Fruit fly (Drosophila melanogaster) whole organism, pupa: ENCODE data around the gene Fum2.

Experiments used
- CG10348 ChIP-seq: fragments of 200-800 bp; sonication (Bioruptor generic); IDR thresholded peaks from 2 replicates; pipeline ENCODE4 v1.3.6; 2022; ENCODE audit warnings: missing biosample characterization, missing genetic modification characterization
- CG12605 ChIP-seq: fragments of 200-800 bp; sonication (Bioruptor generic); IDR thresholded peaks from 2 replicates; pipeline ENCODE4 v1.3.6; 2022; ENCODE audit warnings: missing biosample characterization, missing genetic modification characterization
- CG13204 ChIP-seq: fragments of 200-800 bp; sonication (Bioruptor generic); optimal IDR thresholded peaks from 2 replicates; lab custom pipeline; 2018; ENCODE audit warnings: missing biosample characterization, mild to moderate bottlenecking, missing genetic modification characterization, moderate library complexity
- CG14655 ChIP-seq: fragments of 200-800 bp; sonication (Bioruptor generic); optimal IDR thresholded peaks from 3 replicates; lab custom pipeline; 2017; ENCODE audit warnings: mild to moderate bottlenecking, missing biosample characterization, missing genetic modification reagents, missing genetic modification characterization
- CG15710 ChIP-seq: fragments of 200-800 bp; sonication (Bioruptor generic); optimal IDR thresholded peaks from 2 replicates; lab custom pipeline; 2018; ENCODE audit warnings: missing biosample characterization, mild to moderate bottlenecking, missing genetic modification characterization, moderate library complexity
- CG17806 ChIP-seq: fragments of 200-800 bp; sonication (Bioruptor generic); optimal IDR thresholded peaks from 2 replicates; lab custom pipeline; 2018; ENCODE audit warnings: missing biosample characterization, mild to moderate bottlenecking, missing genetic modification characterization, moderate library complexity
- CG32121 ChIP-seq: fragments of 200-800 bp; sonication (Bioruptor generic); IDR thresholded peaks from 2 replicates; pipeline ENCODE4 v1.3.6; 2022; ENCODE audit warnings: missing biosample characterization, missing genetic modification characterization
- CG34367 ChIP-seq: fragments of 200-800 bp; sonication (Bioruptor generic); optimal IDR thresholded peaks from 2 replicates; lab custom pipeline; 2018; ENCODE audit warnings: missing biosample characterization, mild to moderate bottlenecking, missing genetic modification characterization
- CG4496 ChIP-seq: fragments of 200-800 bp; sonication (Bioruptor generic); IDR thresholded peaks from 3 replicates; pipeline ENCODE4 v1.3.6; 2022; ENCODE audit warnings: missing biosample characterization, missing genetic modification characterization
- CG8159 ChIP-seq: fragments of 200-800 bp; sonication (Bioruptor generic); optimal IDR thresholded peaks from 3 replicates; lab custom pipeline; 2018; ENCODE audit warnings: missing biosample characterization, mild to moderate bottlenecking, missing genetic modification characterization, moderate library complexity
- CG8301 ChIP-seq: fragments of 200-800 bp; sonication (Bioruptor generic); optimal IDR thresholded peaks from 2 replicates; lab custom pipeline; 2018; ENCODE audit warnings: missing biosample characterization, mild to moderate bottlenecking, missing genetic modification characterization
- CG9948 ChIP-seq: fragments of 200-800 bp; sonication (Bioruptor generic); optimal IDR thresholded peaks from 2 replicates; lab custom pipeline; 2018; ENCODE audit warnings: missing biosample characterization, mild to moderate bottlenecking, missing genetic modification characterization, moderate library complexity
- D1 ChIP-seq: fragments of 200-800 bp; sonication (Bioruptor generic); optimal IDR thresholded peaks from 2 replicates; lab custom pipeline; 2018; ENCODE audit warnings: missing biosample characterization, mild to moderate bottlenecking, missing genetic modification characterization, moderate library complexity
- EcR ChIP-seq: fragments of 200-800 bp; sonication (Bioruptor generic); optimal IDR thresholded peaks from 3 replicates; lab custom pipeline; 2019; ENCODE audit warnings: missing biosample characterization, missing genetic modification characterization, mild to moderate bottlenecking, moderate library complexity, missing genetic modification reagents
- Ets98B ChIP-seq: fragments of 200-800 bp; sonication (Bioruptor generic); IDR thresholded peaks from 2 replicates; pipeline ENCODE4 v1.3.6; 2022; ENCODE audit warnings: missing biosample characterization, missing genetic modification characterization
- Pif1A ChIP-seq: fragments of 200-800 bp; sonication (Bioruptor generic); optimal IDR thresholded peaks from 3 replicates; lab custom pipeline; 2016; ENCODE audit warnings: missing biosample characterization, missing genetic modification characterization
- Pif1B ChIP-seq: fragments of 200-800 bp; sonication (Bioruptor generic); optimal IDR thresholded peaks from 3 replicates; lab custom pipeline; 2016; ENCODE audit warnings: missing biosample characterization, missing genetic modification characterization
- Snoo ChIP-seq: fragments of 200-800 bp; sonication (Bioruptor generic); optimal IDR thresholded peaks from 3 replicates; lab custom pipeline; 2017; ENCODE audit warnings: missing biosample characterization, mild to moderate bottlenecking, missing genetic modification characterization, inconsistent platforms
- fd96Ca ChIP-seq: fragments of 200-800 bp; sonication (Bioruptor generic); IDR thresholded peaks from 3 replicates; pipeline ENCODE4 v1.3.6; 2022; ENCODE audit warnings: missing biosample characterization, missing genetic modification characterization
- gl ChIP-seq: fragments of 200-800 bp; sonication (Bioruptor generic); optimal IDR thresholded peaks from 2 replicates; lab custom pipeline; 2018; ENCODE audit warnings: missing biosample characterization, mild to moderate bottlenecking, missing genetic modification characterization
- rn ChIP-seq: fragments of 200-800 bp; sonication (Bioruptor generic); IDR thresholded peaks from 2 replicates; pipeline ENCODE4 v1.3.6; 2022; ENCODE audit warnings: missing biosample characterization, missing genetic modification characterization

Gene Fum2

dm6 chrX:6679502-6679810 lies 2.1 kb upstream of the Fum2 start:
- TF ChIP-seq EcR (peak; percentile 43), CG32121 (no peak), CG4496 (no peak)

dm6 chrX:6683635-6684499 lies 2.3 kb downstream of the Fum2 start, which contains the start of gene Pink1:
TSS of gene Pink1 (plus strand) at chrX:6683798.
- TF ChIP-seq Snoo (tag; lab: Kevin White, UChicago) (no peak), fd96Ca (GFP tag; lab: Robert Waterston, UW) (no peak), gl (tag; lab: Kevin White, UChicago) (no peak), CG8159 (no peak), Pif1A (GFP tag; lab: Kevin White, UChicago) (no peak), rn (GFP tag; lab: Robert Waterston, UW) (no peak), Ets98B (GFP tag; lab: Robert Waterston, UW) (no peak), CG32121 (no peak)

- TF ChIP-seq CG34367 (tag; lab: Kevin White, UChicago) (no peak), EcR (peak; percentile 43)
Observed at dm6 chrX:6687267-6687666, 5.7 kb downstream of the Fum2 start, which contains the start of gene CG44303. TSS of gene CG44303 (minus strand) at chrX:6687420.

dm6 chrX:6688620-6689400 lies 7.2 kb downstream of the Fum2 start, which contains the start of gene CG3184:
TSS of gene CG3184 (minus strand) at chrX:6688774.
- no peak for TF ChIP-seq Pif1A (GFP tag; lab: Kevin White, UChicago)
- TF ChIP-seq CG8159 = no peak
- TF ChIP-seq Snoo (tag; lab: Kevin White, UChicago) = no peak
- no peak for TF ChIP-seq gl (tag; lab: Kevin White, UChicago)
- TF ChIP-seq CG12605 (GFP tag; lab: Robert Waterston, UW) = no peak

- TF ChIP-seq D1 (tag; lab: Kevin White, UChicago) = no peak
- TF ChIP-seq CG32121 = 0 out of 2 replicates have a peak, but pooled peaks have one; percentile 18
- TF ChIP-seq Pif1A (GFP tag; lab: Kevin White, UChicago) = no peak
- TF ChIP-seq gl (tag; lab: Kevin White, UChicago) = no peak
- no peak for TF ChIP-seq CG9948 (tag; lab: Kevin White, UChicago)
- no peak for TF ChIP-seq CG8159
- TF ChIP-seq EcR = no peak
- TF ChIP-seq Pif1B (GFP tag; lab: Kevin White, UChicago) = no peak
- no peak for TF ChIP-seq rn (GFP tag; lab: Robert Waterston, UW)
- TF ChIP-seq CG34367 (tag; lab: Kevin White, UChicago) = no peak
- no peak for TF ChIP-seq CG8301
- TF ChIP-seq CG14655 (GFP tag; lab: Kevin White, UChicago) = no peak
- TF ChIP-seq CG10348 (GFP tag; lab: Robert Waterston, UW) = no peak
- TF ChIP-seq fd96Ca (GFP tag; lab: Robert Waterston, UW) = no peak
- TF ChIP-seq CG13204 (GFP tag; lab: Kevin White, UChicago) = peak; percentile 73
- TF ChIP-seq CG17806 (tag; lab: Kevin White, UChicago) = no peak
- TF ChIP-seq CG15710 = peak; percentile 10
- TF ChIP-seq Snoo (tag; lab: Kevin White, UChicago) = no peak
- no peak; the same call in 1 of the 2 replicates for TF ChIP-seq Ets98B (GFP tag; lab: Robert Waterston, UW)
- no peak for TF ChIP-seq CG12605 (GFP tag; lab: Robert Waterston, UW)
- TF ChIP-seq CG4496 = no peak
Observed at dm6 chrX:6694105-6694788, 12.7 kb downstream of the Fum2 start.

- TF ChIP-seq CG14655 (GFP tag; lab: Kevin White, UChicago) (no peak), fd96Ca (GFP tag; lab: Robert Waterston, UW) (peak; percentile 11; the same call in 1 of the 3 replicates), CG12605 (GFP tag; lab: Robert Waterston, UW) (no peak), CG10348 (GFP tag; lab: Robert Waterston, UW) (no peak), CG17806 (tag; lab: Kevin White, UChicago) (peak; percentile 21), D1 (tag; lab: Kevin White, UChicago) (no peak), CG9948 (tag; lab: Kevin White, UChicago) (no peak), gl (tag; lab: Kevin White, UChicago) (no peak), CG34367 (tag; lab: Kevin White, UChicago) (no peak), Ets98B (GFP tag; lab: Robert Waterston, UW) (peak; percentile 14; the same call in 1 of the 2 replicates), CG8301 (no peak), EcR (no peak), CG32121 (no peak), CG8159 (peak; percentile 30), rn (GFP tag; lab: Robert Waterston, UW) (no peak), Pif1B (GFP tag; lab: Kevin White, UChicago) (peak; percentile 6), CG4496 (peak; percentile 36; the same call in 1 of the 3 replicates), CG13204 (GFP tag; lab: Kevin White, UChicago) (no peak), Snoo (tag; lab: Kevin White, UChicago) (no peak), CG15710 (no peak), Pif1A (GFP tag; lab: Kevin White, UChicago) (peak; percentile 35)
Observed at dm6 chrX:6694979-6695388, 13.4 kb downstream of the Fum2 start, which contains the start of gene CG14442. TSS of gene CG14442 (minus strand) at chrX:6695007.
